Fruit fly (Drosophila melanogaster) whole organism, embryonic: ENCODE data around the gene CG33791.

Experiments
- ATbp ChIP-seq: fragments of 200-800 bp; sonication (Bioruptor generic); optimal IDR thresholded peaks from 2 replicates; lab custom pipeline; 2017; ENCODE audit warnings: missing biosample characterization, mild to moderate bottlenecking, missing genetic modification characterization, missing genetic modification reagents
- Asciz ChIP-seq: fragments of 200-800 bp; sonication (Bioruptor generic); optimal IDR thresholded peaks from 2 replicates; lab custom pipeline; 2017; ENCODE audit warnings: missing biosample characterization, mild to moderate bottlenecking, missing genetic modification characterization, missing genetic modification reagents
- Awh ChIP-seq: fragments of 200-800 bp; sonication (Bioruptor generic); IDR thresholded peaks from 2 replicates; pipeline ENCODE4, ENCODE4 v1.3.6; 2022; ENCODE audit warnings: missing biosample characterization, missing genetic modification characterization
- Bgb ChIP-seq: fragments of 200-800 bp; sonication (Bioruptor generic); IDR thresholded peaks from 2 replicates; pipeline ENCODE4 v1.3.6; 2022; ENCODE audit warnings: missing biosample characterization, missing genetic modification characterization; ENCODE audit not compliant: partially characterized antibody
- BtbVII ChIP-seq: fragments of 200-800 bp; sonication (Bioruptor generic); optimal IDR thresholded peaks from 3 replicates; lab custom pipeline; 2017; ENCODE audit warnings: missing biosample characterization, mild to moderate bottlenecking, missing genetic modification characterization
- CG11723 ChIP-seq: fragments of 200-800 bp; sonication (Bioruptor generic); optimal IDR thresholded peaks from 2 replicates; lab custom pipeline; 2017; ENCODE audit warnings: missing biosample characterization, mild to moderate bottlenecking, missing genetic modification characterization
- CG13775 ChIP-seq: fragments of 200-800 bp; sonication (Bioruptor generic); optimal IDR thresholded peaks from 3 replicates; lab custom pipeline; 2017; ENCODE audit warnings: missing biosample characterization, mild to moderate bottlenecking, missing genetic modification characterization
- CG14710 ChIP-seq: fragments of 200-800 bp; sonication (Bioruptor generic); optimal IDR thresholded peaks from 3 replicates; lab custom pipeline; 2019; ENCODE audit warnings: missing biosample characterization, mild to moderate bottlenecking, missing genetic modification characterization, moderate library complexity
- CG1602 ChIP-seq: fragments of 200-800 bp; sonication (Bioruptor generic); optimal IDR thresholded peaks from 3 replicates; lab custom pipeline; 2016; ENCODE audit warnings: missing biosample characterization, missing genetic modification characterization
- CG1647 ChIP-seq: fragments of 200-800 bp; sonication (Bioruptor generic); optimal IDR thresholded peaks from 3 replicates; lab custom pipeline; 2016; ENCODE audit warnings: missing biosample characterization, missing genetic modification characterization
- CG18599 ChIP-seq: fragments of 200-800 bp; sonication (Bioruptor generic); optimal IDR thresholded peaks from 3 replicates; lab custom pipeline; 2017; ENCODE audit warnings: missing biosample characterization, missing genetic modification characterization, mild to moderate bottlenecking, moderate library complexity, missing genetic modification reagents
- CG2202 ChIP-seq: fragments of 200-800 bp; sonication (Bioruptor generic); optimal IDR thresholded peaks from 2 replicates; lab custom pipeline; 2018; ENCODE audit warnings: missing biosample characterization, mild to moderate bottlenecking, missing genetic modification characterization
- CG32532 ChIP-seq: fragments of 200-800 bp; sonication (Bioruptor generic); IDR thresholded peaks from 2 replicates; pipeline ENCODE4 v1.3.6; 2022; ENCODE audit warnings: missing biosample characterization, missing genetic modification characterization
- CG34224 ChIP-seq: fragments of 200-800 bp; sonication (Bioruptor generic); IDR thresholded peaks from 3 replicates; pipeline ENCODE4 v1.3.6; 2022; ENCODE audit warnings: missing biosample characterization, missing genetic modification characterization; ENCODE audit not compliant: partially characterized antibody
- CG3995 ChIP-seq: fragments of 200-800 bp; sonication (Bioruptor generic); optimal IDR thresholded peaks from 3 replicates; lab custom pipeline; 2016; ENCODE audit warnings: missing biosample characterization, missing genetic modification characterization
- CG4328 ChIP-seq: fragments of 200-800 bp; sonication (Bioruptor generic); optimal IDR thresholded peaks from 3 replicates; lab custom pipeline; 2017; ENCODE audit warnings: missing biosample characterization, missing genetic modification reagents, missing genetic modification characterization
- CG4424 ChIP-seq: fragments of 200-800 bp; sonication (Bioruptor generic); optimal IDR thresholded peaks from 3 replicates; lab custom pipeline; 2016; ENCODE audit warnings: missing biosample characterization, missing genetic modification characterization
- CG4854 ChIP-seq: fragments of 200-800 bp; sonication (Bioruptor generic); optimal IDR thresholded peaks from 2 replicates; lab custom pipeline; 2016; ENCODE audit warnings: missing biosample characterization, missing genetic modification characterization, inconsistent platforms
- CG6654 ChIP-seq: fragments of 200-800 bp; sonication (Bioruptor generic); optimal IDR thresholded peaks from 2 replicates; lab custom pipeline; 2017; ENCODE audit warnings: missing biosample characterization, mild to moderate bottlenecking, missing genetic modification characterization
- CG6791 ChIP-seq: fragments of 200-800 bp; sonication (Bioruptor generic); IDR thresholded peaks from 3 replicates; pipeline ENCODE4 v1.3.6; 2022; ENCODE audit warnings: missing biosample characterization, missing genetic modification characterization; ENCODE audit not compliant: partially characterized antibody
- CG8290 ChIP-seq, 3 experiments: fragments of 200-800 bp; sonication (Bioruptor generic); optimal IDR thresholded peaks; 2 replicates each; lab custom pipeline; 2016 to 2019; ENCODE audit warnings: missing biosample characterization in 3 of 3, missing genetic modification characterization in 3 of 3, mild to moderate bottlenecking in 2 of 3, moderate library complexity in 1 of 3
- CG9215 ChIP-seq: fragments of 200-800 bp; sonication (Bioruptor generic); IDR thresholded peaks from 2 replicates; pipeline ENCODE4 v1.3.6; 2022; ENCODE audit warnings: missing biosample characterization, missing genetic modification characterization
- CG9932 ChIP-seq: fragments of 200-800 bp; sonication (Bioruptor generic); IDR thresholded peaks from 2 replicates; pipeline ENCODE4 v1.3.6; 2022; ENCODE audit warnings: missing biosample characterization, missing genetic modification characterization
- Doc2 ChIP-seq: fragments of 200-800 bp; sonication (Bioruptor generic); IDR thresholded peaks from 2 replicates; pipeline ENCODE4 v1.3.6; 2022; ENCODE audit warnings: missing biosample characterization, missing genetic modification characterization
- Drgx ChIP-seq: fragments of 200-800 bp; sonication (Bioruptor generic); IDR thresholded peaks from 2 replicates; pipeline ENCODE4 v1.3.6; 2022; ENCODE audit warnings: missing biosample characterization, missing genetic modification characterization
- Hey ChIP-seq: fragments of 200-800 bp; sonication (Bioruptor generic); optimal IDR thresholded peaks from 3 replicates; lab custom pipeline; 2018; ENCODE audit warnings: missing biosample characterization, mild to moderate bottlenecking, missing genetic modification characterization
- HmgD ChIP-seq: fragments of 200-800 bp; sonication (Bioruptor generic); optimal IDR thresholded peaks from 3 replicates; lab custom pipeline; 2016; ENCODE audit warnings: missing biosample characterization, missing genetic modification characterization
- Hmx ChIP-seq: fragments of 200-800 bp; sonication (Bioruptor generic); optimal IDR thresholded peaks from 2 replicates; lab custom pipeline; 2016; ENCODE audit warnings: missing biosample characterization, missing genetic modification characterization
- Hr3 ChIP-seq: fragments of 200-800 bp; sonication (Bioruptor generic); optimal IDR thresholded peaks from 3 replicates; lab custom pipeline; 2016; ENCODE audit warnings: missing biosample characterization, missing genetic modification characterization
- NC2α ChIP-seq: fragments of 200-800 bp; sonication (Bioruptor generic); optimal IDR thresholded peaks from 2 replicates; lab custom pipeline; 2016; ENCODE audit warnings: missing biosample characterization, missing genetic modification characterization
- NfI ChIP-seq: fragments of 200-800 bp; sonication (Bioruptor generic); optimal IDR thresholded peaks from 3 replicates; lab custom pipeline; 2018; ENCODE audit warnings: missing biosample characterization, mild to moderate bottlenecking, missing genetic modification characterization, moderate library complexity
- Sin3A ChIP-seq: fragments of >200 bp; optimal IDR thresholded peaks from 2 replicates; lab custom pipeline; 2018
- Spps ChIP-seq: fragments of 200-800 bp; sonication (Bioruptor generic); optimal IDR thresholded peaks from 2 replicates; lab custom pipeline; 2018; ENCODE audit warnings: missing biosample characterization, mild to moderate bottlenecking, missing genetic modification characterization
- Sry-β ChIP-seq: fragments of 200-800 bp; sonication (Bioruptor generic); optimal IDR thresholded peaks from 2 replicates; lab custom pipeline; 2018; ENCODE audit warnings: missing biosample characterization, mild to moderate bottlenecking, missing genetic modification characterization, moderate library complexity
- Tbp ChIP-seq: fragments of >200 bp; optimal IDR thresholded peaks from 2 replicates; lab custom pipeline; 2018; ENCODE audit warnings: missing biosample characterization, missing genetic modification characterization
- ac ChIP-seq: fragments of 200-800 bp; sonication (Bioruptor generic); optimal IDR thresholded peaks from 3 replicates; lab custom pipeline; 2017; ENCODE audit warnings: missing biosample characterization, mild to moderate bottlenecking, missing genetic modification characterization
- al ChIP-seq: fragments of 200-800 bp; sonication (Bioruptor generic); IDR thresholded peaks from 2 replicates; pipeline ENCODE4 v1.3.6; 2022; ENCODE audit warnings: missing biosample characterization, missing genetic modification characterization
- cad ChIP-seq: fragments of >200 bp; optimal IDR thresholded peaks from 2 replicates; lab custom pipeline; 2017; ENCODE audit warnings: missing biosample characterization, missing genetic modification characterization
- da ChIP-seq: fragments of 200-800 bp; sonication (Bioruptor generic); optimal IDR thresholded peaks from 2 replicates; lab custom pipeline; 2016; ENCODE audit warnings: missing biosample characterization, missing genetic modification characterization
- en ChIP-seq: fragments of 200-800 bp; sonication (Bioruptor generic); optimal IDR thresholded peaks from 2 replicates; lab custom pipeline; 2016; ENCODE audit warnings: missing biosample characterization, missing genetic modification characterization
- her ChIP-seq: fragments of 200-800 bp; sonication (Bioruptor generic); optimal IDR thresholded peaks from 2 replicates; lab custom pipeline; 2016; ENCODE audit warnings: missing biosample characterization, missing genetic modification characterization
- jumu ChIP-seq: fragments of 200-800 bp; sonication (Bioruptor generic); optimal IDR thresholded peaks from 3 replicates; lab custom pipeline; 2016; ENCODE audit warnings: missing biosample characterization, missing genetic modification characterization
- knrl ChIP-seq: fragments of 200-800 bp; sonication (Bioruptor generic); IDR thresholded peaks from 3 replicates; pipeline ENCODE4 v1.3.6; 2022; ENCODE audit warnings: missing biosample characterization, missing genetic modification characterization; ENCODE audit not compliant: partially characterized antibody
- org-1 ChIP-seq: fragments of 200-800 bp; sonication (Bioruptor generic); optimal IDR thresholded peaks from 2 replicates; lab custom pipeline; 2017; ENCODE audit warnings: missing biosample characterization, missing genetic modification characterization
- pb ChIP-seq: fragments of 200-800 bp; sonication (Bioruptor generic); optimal IDR thresholded peaks from 3 replicates; lab custom pipeline; 2016; ENCODE audit warnings: missing biosample characterization, missing genetic modification characterization
- phol ChIP-seq: fragments of 200-800 bp; sonication (Bioruptor generic); optimal IDR thresholded peaks from 3 replicates; lab custom pipeline; 2018; ENCODE audit warnings: missing biosample characterization, mild to moderate bottlenecking, missing genetic modification characterization, moderate library complexity
- sens ChIP-seq: fragments of 200-800 bp; sonication (Bioruptor generic); peaks from one replicate; lab custom pipeline; 2016; ENCODE audit warnings: missing biosample characterization, missing genetic modification characterization
- slbo ChIP-seq: fragments of 200-800 bp; sonication (Bioruptor generic); IDR thresholded peaks from 2 replicates; pipeline ENCODE4 v1.3.6; 2022; ENCODE audit warnings: missing biosample characterization, missing genetic modification characterization
- sna ChIP-seq: fragments of 200-800 bp; sonication (Bioruptor generic); IDR thresholded peaks from 2 replicates; pipeline ENCODE4 v1.3.6; 2022; ENCODE audit warnings: missing biosample characterization, missing genetic modification characterization; ENCODE audit not compliant: partially characterized antibody
- zfh1 ChIP-seq: fragments of 200-800 bp; sonication (Bioruptor generic); IDR thresholded peaks from 3 replicates; pipeline ENCODE4 v1.3.6; 2022; ENCODE audit warnings: missing biosample characterization, missing genetic modification characterization

Gene CG33791

dm6 chr3L:1591692-1592371, 10.9 kb upstream of the CG33791 start (continued):
- TF ChIP-seq Hey (tag; lab: Kevin White, UChicago) (peak; percentile 77), CG13775 (GFP tag; lab: Kevin White, UChicago) (peak; percentile 17), Bgb (no peak), CG4854 (GFP tag; lab: Kevin White, UChicago) (no peak), her (GFP tag; lab: Kevin White, UChicago) (peak; percentile 53), Hmx (no peak), NfI (GFP tag; lab: Kevin White, UChicago) (peak; percentile 71), en (GFP tag; lab: Kevin White, UChicago) (no peak), sna (GFP tag; lab: Robert Waterston, UW) (no peak), ATbp (GFP tag; lab: Kevin White, UChicago) (peak; percentile 76), CG1647 (GFP tag; lab: Kevin White, UChicago) (peak; percentile 81), org-1 (GFP tag; lab: Kevin White, UChicago) (peak; percentile 75), Sin3A (lab: Kevin White, UChicago) (no peak), jumu (GFP tag; lab: Kevin White, UChicago) (no peak), knrl (GFP tag; lab: Robert Waterston, UW) (no peak), CG1602 (GFP tag; lab: Kevin White, UChicago) (no peak), phol (tag; lab: Kevin White, UChicago) (no peak), CG8290 (GFP tag; optimal IDR thresholded peaks at IDR 0.05; lab: Kevin White, UChicago) (no peak), CG8290 (tag; optimal IDR thresholded peaks at IDR 0.05; lab: Kevin White, UChicago) (no peak), CG6791 (GFP tag; lab: Robert Waterston, UW) (no peak), Asciz (GFP tag; lab: Kevin White, UChicago) (peak; percentile 80), CG4328 (GFP tag; lab: Kevin White, UChicago) (peak; percentile 66), cad (GFP tag; lab: Kevin White, UChicago) (no peak), CG32532 (peak; percentile 48; the same call in 1 of the 2 replicates), CG3995 (GFP tag; lab: Kevin White, UChicago) (peak; percentile 62), al (GFP tag; lab: Robert Waterston, UW) (0 out of 2 replicates have a peak, but pooled peaks have one; percentile 16), CG9215 (GFP tag; lab: Robert Waterston, UW) (no peak), CG18599 (GFP tag; lab: Kevin White, UChicago) (peak; percentile 96), Doc2 (GFP tag; lab: Robert Waterston, UW) (no peak), slbo (GFP tag; lab: Robert Waterston, UW) (peak; percentile 33), Hr3 (GFP tag; lab: Kevin White, UChicago) (no peak), BtbVII (GFP tag; lab: Kevin White, UChicago) (peak; percentile 96), pb (GFP tag; lab: Kevin White, UChicago) (peak; percentile 33), CG2202 (tag; lab: Kevin White, UChicago) (no peak), Sry-β (GFP tag; lab: Kevin White, UChicago) (no peak), sens (peak; percentile 86), HmgD (GFP tag; lab: Kevin White, UChicago) (no peak), CG14710 (peak; percentile 1), ac (GFP tag; lab: Kevin White, UChicago) (no peak), Drgx (GFP tag; lab: Robert Waterston, UW) (peak; percentile 29; the same call in 1 of the 2 replicates), da (GFP tag; lab: Kevin White, UChicago) (no peak), Tbp (GFP tag; lab: Kevin White, UChicago) (no peak), CG11723 (GFP tag; lab: Kevin White, UChicago) (peak; percentile 54), CG4424 (GFP tag; lab: Kevin White, UChicago) (no peak), Spps (tag; lab: Kevin White, UChicago) (no peak), NC2α (GFP tag; lab: Kevin White, UChicago) (peak; percentile 5), CG9932 (GFP tag; lab: Robert Waterston, UW) (peak; percentile 68), Awh (peak; percentile 61; the same call in 1 of the 2 replicates), CG34224 (GFP tag; lab: Robert Waterston, UW) (no peak), CG6654 (GFP tag; lab: Kevin White, UChicago) (peak; percentile 4), zfh1 (GFP tag; lab: Robert Waterston, UW) (0 out of 3 replicates have a peak, but pooled peaks have one; percentile 36)
